Worm (Caenorhabditis elegans) whole organism, L1 larva: ENCODE measurements around the gene C13A10.2.

Source experiments
- aha-1 ChIP-seq: fragments of 150-350 bp; optimal IDR thresholded peaks from 2 replicates; lab custom pipeline; 2014; ENCODE audit warnings: missing biosample characterization, missing genetic modification characterization
- blmp-1 ChIP-seq: fragments of 150-350 bp; optimal IDR thresholded peaks from 2 replicates; lab custom pipeline; 2014; ENCODE audit warnings: missing biosample characterization, missing genetic modification characterization
- ceh-63 ChIP-seq: fragments of 200-800 bp; sonication (Bioruptor generic); optimal IDR thresholded peaks from 2 replicates; lab custom pipeline; 2018; ENCODE audit warnings: mild to moderate bottlenecking, missing genetic modification characterization, missing compliant biosample characterization
- ceh-8 ChIP-seq: fragments of 200-800 bp; sonication (Bioruptor generic); optimal IDR thresholded peaks from 2 replicates; lab custom pipeline; 2018; ENCODE audit warnings: mild to moderate bottlenecking, missing genetic modification characterization, moderate library complexity, missing compliant biosample characterization
- ceh-88 ChIP-seq: fragments of 200-800 bp; sonication (Bioruptor generic); IDR thresholded peaks from 2 replicates; pipeline ENCODE4 v1.3.6; 2022; ENCODE audit warnings: missing genetic modification characterization, missing compliant biosample characterization
- ceh-90 ChIP-seq: sonication (generic microtip); optimal IDR thresholded peaks from 2 replicates; lab custom pipeline; 2016; ENCODE audit warnings: missing genetic modification characterization, missing compliant biosample characterization
- dpl-1 ChIP-seq, 3 experiments: fragments of 150-350 bp in 2 of 3; sonication (generic microtip) in 1 of 3; optimal IDR thresholded peaks; 2 replicates each; lab custom pipeline; 2014 to 2017; ENCODE audit warnings: missing biosample characterization in 3 of 3, missing genetic modification characterization in 3 of 3, missing genetic modification reagents in 3 of 3
- efl-1 ChIP-seq, 4 experiments: fragments of 150-350 bp; optimal IDR thresholded peaks in 3 of 4; peaks in 1 of 4; 1 replicate in 1 of 4; 2 replicates in 3 of 4; lab custom pipeline; 2014; ENCODE audit warnings: missing biosample characterization in 2 of 4, missing genetic modification characterization in 2 of 4, missing genetic modification reagents in 2 of 4
- efl-3 ChIP-seq: fragments of 200-800 bp; sonication (Bioruptor generic); optimal IDR thresholded peaks from 2 replicates; lab custom pipeline; 2018; ENCODE audit warnings: mild to moderate bottlenecking, missing genetic modification characterization, missing compliant biosample characterization
- egl-13 ChIP-seq: sonication (generic microtip); optimal IDR thresholded peaks from 2 replicates; lab custom pipeline; 2016; ENCODE audit warnings: missing genotype, missing genetic modification reagents, missing genetic modification characterization, missing compliant biosample characterization
- egl-27 ChIP-seq, 2 experiments: fragments of 150-350 bp in 1 of 2; sonication (generic microtip); optimal IDR thresholded peaks; 3 replicates each; lab custom pipeline; 2017 to 2018; ENCODE audit warnings: missing biosample characterization in 2 of 2, missing genetic modification characterization in 2 of 2, missing genetic modification reagents in 2 of 2
- elt-2 ChIP-seq: sonication (generic microtip); optimal IDR thresholded peaks from 2 replicates; lab custom pipeline; 2016; ENCODE audit warnings: missing genetic modification characterization, mild to moderate bottlenecking, inconsistent platforms, missing compliant biosample characterization, missing genetic modification reagents
- ets-5 ChIP-seq: fragments of 200-800 bp; sonication (Bioruptor generic); IDR thresholded peaks from 2 replicates; pipeline ENCODE4 v1.3.6; 2022; ENCODE audit warnings: missing genetic modification characterization, missing compliant biosample characterization
- fkh-10 ChIP-seq: sonication (generic microtip); optimal IDR thresholded peaks from 2 replicates; lab custom pipeline; 2017; ENCODE audit warnings: missing biosample characterization, missing genetic modification reagents, missing genetic modification characterization
- fos-1 ChIP-seq: fragments of 150-350 bp; optimal IDR thresholded peaks from 2 replicates; lab custom pipeline; 2014; ENCODE audit warnings: missing biosample characterization, missing genetic modification characterization
- grh-1 ChIP-seq: fragments of 200-800 bp; sonication (Bioruptor generic); IDR thresholded peaks from 2 replicates; pipeline ENCODE4 v1.3.6; 2022; ENCODE audit warnings: missing genetic modification reagents, missing genetic modification characterization, missing compliant biosample characterization
- isw-1 ChIP-seq: fragments of 200-800 bp; sonication (Bioruptor generic); IDR thresholded peaks from 2 replicates; pipeline ENCODE4 v1.3.6; 2022; ENCODE audit warnings: missing genetic modification characterization, missing compliant biosample characterization
- jun-1 ChIP-seq: fragments of 150-350 bp; optimal IDR thresholded peaks from 2 replicates; lab custom pipeline; 2014; ENCODE audit warnings: missing biosample characterization, missing genetic modification reagents, missing genetic modification characterization
- lin-13 ChIP-seq: fragments of 150-350 bp; optimal IDR thresholded peaks from 2 replicates; lab custom pipeline; 2014; ENCODE audit warnings: missing biosample characterization, missing genetic modification reagents, missing genetic modification characterization
- lin-35 ChIP-seq, 2 experiments: fragments of 150-350 bp; optimal IDR thresholded peaks; 2 replicates each; lab custom pipeline; 2014; ENCODE audit warnings: missing biosample characterization in 2 of 2, missing genetic modification characterization in 2 of 2, missing genetic modification reagents in 2 of 2
- lin-39 ChIP-seq: fragments of 150-350 bp; optimal IDR thresholded peaks from 2 replicates; lab custom pipeline; 2014; ENCODE audit warnings: missing biosample characterization, missing genetic modification reagents, missing genetic modification characterization
- lir-3 ChIP-seq: sonication (generic microtip); optimal IDR thresholded peaks from 2 replicates; lab custom pipeline; 2016; ENCODE audit warnings: mild to moderate bottlenecking, missing genetic modification characterization, moderate library complexity, missing compliant biosample characterization; ENCODE audit not compliant: poor library complexity
- lsy-2 ChIP-seq, 2 experiments: fragments of 150-350 bp; optimal IDR thresholded peaks; 2 replicates each; lab custom pipeline; 2014; ENCODE audit warnings: missing biosample characterization in 2 of 2, missing genetic modification characterization in 2 of 2
- mab-9 ChIP-seq: fragments of 200-800 bp; sonication (Bioruptor generic); IDR thresholded peaks from 2 replicates; pipeline ENCODE4 v1.3.6; 2022; ENCODE audit warnings: missing genetic modification reagents, missing genetic modification characterization, missing compliant biosample characterization
- mef-2 ChIP-seq: fragments of 150-350 bp; optimal IDR thresholded peaks from 2 replicates; lab custom pipeline; 2014; ENCODE audit warnings: missing biosample characterization, missing genetic modification characterization
- mep-1 ChIP-seq: fragments of 150-350 bp; optimal IDR thresholded peaks from 2 replicates; lab custom pipeline; 2014; ENCODE audit warnings: missing biosample characterization, missing genetic modification characterization
- nhr-11 ChIP-seq: fragments of 150-350 bp; optimal IDR thresholded peaks from 2 replicates; lab custom pipeline; 2014; ENCODE audit warnings: missing biosample characterization, missing genetic modification characterization
- nhr-12 ChIP-seq: sonication (generic microtip); optimal IDR thresholded peaks from 2 replicates; lab custom pipeline; 2017; ENCODE audit warnings: missing biosample characterization, missing genetic modification characterization
- nhr-19 ChIP-seq: fragments of 200-800 bp; sonication (Bioruptor generic); conservative IDR thresholded peaks from 2 replicates; pipeline ENCODE4 v1.3.6; 2022; ENCODE audit warnings: missing genetic modification characterization, missing compliant biosample characterization
- nhr-71 ChIP-seq: sonication (generic microtip); optimal IDR thresholded peaks from 2 replicates; lab custom pipeline; 2016; ENCODE audit warnings: mild to moderate bottlenecking, missing genetic modification characterization, moderate library complexity, missing compliant biosample characterization
- nhr-76 ChIP-seq: sonication (generic microtip); optimal IDR thresholded peaks from 2 replicates; lab custom pipeline; 2017; ENCODE audit warnings: missing biosample characterization, missing genetic modification characterization
- nhr-77 ChIP-seq: fragments of 150-350 bp; optimal IDR thresholded peaks from 2 replicates; lab custom pipeline; 2014; ENCODE audit warnings: missing biosample characterization, missing genetic modification characterization
- nhr-84 ChIP-seq: sonication (generic microtip); optimal IDR thresholded peaks from 2 replicates; lab custom pipeline; 2017; ENCODE audit warnings: missing biosample characterization, missing genetic modification characterization
- nhr-90 ChIP-seq: sonication (generic microtip); optimal IDR thresholded peaks from 2 replicates; lab custom pipeline; 2016; ENCODE audit warnings: mild to moderate bottlenecking, missing genetic modification characterization, missing compliant biosample characterization; ENCODE audit not compliant: poor library complexity
- pag-3 ChIP-seq: sonication (generic microtip); optimal IDR thresholded peaks from 2 replicates; lab custom pipeline; 2017; ENCODE audit warnings: missing genetic modification characterization, mild to moderate bottlenecking, missing compliant biosample characterization, antibody characterized with exemption, borderline replicate concordance; ENCODE audit not compliant: insufficient read depth
- pax-3 ChIP-seq: fragments of 200-800 bp; sonication (Bioruptor generic); optimal IDR thresholded peaks from 2 replicates; lab custom pipeline; 2018; ENCODE audit warnings: mild to moderate bottlenecking, missing genetic modification characterization, moderate library complexity, missing compliant biosample characterization
- pqm-1 ChIP-seq: sonication (generic microtip); optimal IDR thresholded peaks from 3 replicates; lab custom pipeline; 2017; ENCODE audit warnings: missing biosample characterization, missing genetic modification characterization
- rnt-1 ChIP-seq: sonication (generic microtip); optimal IDR thresholded peaks from 2 replicates; lab custom pipeline; 2016; ENCODE audit warnings: mild to moderate bottlenecking, missing genetic modification characterization, moderate library complexity, missing compliant biosample characterization
- swsn-7 ChIP-seq: sonication (generic microtip); optimal IDR thresholded peaks from 2 replicates; lab custom pipeline; 2016; ENCODE audit warnings: missing genetic modification characterization, missing compliant biosample characterization
- tlp-1 ChIP-seq: fragments of 150-350 bp; optimal IDR thresholded peaks from 2 replicates; lab custom pipeline; 2014; ENCODE audit warnings: missing biosample characterization, missing genetic modification characterization
- unc-86 ChIP-seq: sonication (generic microtip); optimal IDR thresholded peaks from 2 replicates; lab custom pipeline; 2016; ENCODE audit warnings: missing genetic modification characterization, missing compliant biosample characterization
- vab-15 ChIP-seq: sonication (generic microtip); optimal IDR thresholded peaks from 2 replicates; lab custom pipeline; 2017; ENCODE audit warnings: missing genotype, mild to moderate bottlenecking, missing genetic modification characterization, missing compliant biosample characterization
- zag-1 ChIP-seq: fragments of 150-350 bp; optimal IDR thresholded peaks from 2 replicates; lab custom pipeline; 2014; ENCODE audit warnings: missing biosample characterization, missing genetic modification characterization
- ztf-11 ChIP-seq, 2 experiments: sonication (generic microtip); optimal IDR thresholded peaks; 2 replicates each; lab custom pipeline; 2016 to 2017; ENCODE audit warnings: missing genetic modification characterization in 2 of 2, missing biosample characterization in 1 of 2, missing compliant biosample characterization in 1 of 2
- ztf-4 ChIP-seq: fragments of 150-350 bp; optimal IDR thresholded peaks from 2 replicates; lab custom pipeline; 2014; ENCODE audit warnings: missing biosample characterization, missing genetic modification characterization

Gene C13A10.2

ce11 chrII:1322283-1323173 is 35.3 kb downstream of the C13A10.2 start:
- TF ChIP-seq lin-35 (GFP tag; optimal IDR thresholded peaks at IDR 0.05; lab: Kevin White, UChicago) (no peak), mep-1 (tag; lab: Kevin White, UChicago) (no peak), ceh-63 (GFP tag; lab: Kevin White, UChicago) (no peak), lir-3 (tag; lab: Kevin White, UChicago) (no peak), nhr-12 (no peak), tlp-1 (tag; lab: Kevin White, UChicago) (no peak), fos-1 (tag; lab: Kevin White, UChicago) (no peak), swsn-7 (tag; lab: Kevin White, UChicago) (no peak), zag-1 (tag; lab: Kevin White, UChicago) (no peak), rnt-1 (tag; lab: Kevin White, UChicago) (no peak), pqm-1 (tag; lab: Kevin White, UChicago) (no peak), lin-39 (tag; lab: Kevin White, UChicago) (no peak), ztf-4 (tag; lab: Kevin White, UChicago) (no peak), fkh-10 (GFP tag; lab: Kevin White, UChicago) (no peak), ceh-88 (no peak)

- no peak for TF ChIP-seq lin-13 (GFP tag; lab: Kevin White, UChicago)
- no peak for TF ChIP-seq pag-3
- peak; percentile 30; the same call in 1 of the 2 replicates for TF ChIP-seq mab-9
- TF ChIP-seq jun-1 = no peak
- no peak for TF ChIP-seq dpl-1 (GFP tag; optimal IDR thresholded peaks at IDR 0.05; lab: Kevin White, UChicago)
- no peak for TF ChIP-seq nhr-19
- TF ChIP-seq efl-1 (optimal IDR thresholded peaks at IDR 0.05; lab: Kevin White, UChicago) = no peak
- peak in 1 of 2 experiments; percentile 87 for TF ChIP-seq efl-1 (GFP tag; optimal IDR thresholded peaks at IDR 0.05 in 1 of 2; lab: Kevin White, UChicago)
- no peak for TF ChIP-seq pax-3
These were observed 36.6 kb downstream of the C13A10.2 start, which contains the start of gene vig-1 for ce11 chrII:1320987-1321807. vig-1 (plus strand) TSS chrII:1321037.

- TF ChIP-seq isw-1 = peak; percentile 94
- peak; percentile 93 for TF ChIP-seq jun-1
- TF ChIP-seq lsy-2 (tag; optimal IDR thresholded peaks at IDR 0.05; lab: Kevin White, UChicago) = peak; percentile 95 to 97
- no peak for TF ChIP-seq egl-27 (tag; optimal IDR thresholded peaks at IDR 0.05; lab: Kevin White, UChicago)
- TF ChIP-seq vab-15 (tag; lab: Kevin White, UChicago) = peak; percentile 91
- peak; percentile 68 for TF ChIP-seq mef-2 (tag; lab: Kevin White, UChicago)
- TF ChIP-seq unc-86 (tag; lab: Kevin White, UChicago) = peak; percentile 93
- peak; percentile 67 for TF ChIP-seq efl-3 (GFP tag; lab: Kevin White, UChicago)
- TF ChIP-seq aha-1 (tag; lab: Kevin White, UChicago) = peak; percentile 80
- TF ChIP-seq ceh-90 (tag; lab: Kevin White, UChicago) = no peak
- TF ChIP-seq ztf-11 (tag; optimal IDR thresholded peaks at IDR 0.05; lab: Kevin White, UChicago) = peak; percentile 23 to 90
- TF ChIP-seq nhr-76 (tag; lab: Kevin White, UChicago) = no peak
- peak; percentile 98 for TF ChIP-seq lin-13 (GFP tag; lab: Kevin White, UChicago)
- TF ChIP-seq nhr-11 (tag; lab: Kevin White, UChicago) = peak; percentile 79
- TF ChIP-seq elt-2 = peak; percentile 91
- TF ChIP-seq ets-5 = no peak
- peak; percentile 97 for TF ChIP-seq nhr-90
- TF ChIP-seq grh-1 (GFP tag; lab: Robert Waterston, UW) = peak; percentile 97
- peak; percentile 68 for TF ChIP-seq pqm-1 (tag; lab: Kevin White, UChicago)
- TF ChIP-seq ceh-63 (GFP tag; lab: Kevin White, UChicago) = no peak
- peak; percentile 98 for TF ChIP-seq nhr-71 (tag; lab: Kevin White, UChicago)
- TF ChIP-seq egl-13 = peak; percentile 82
- peak; percentile 95 for TF ChIP-seq nhr-77 (tag; lab: Kevin White, UChicago)
- TF ChIP-seq fkh-10 (GFP tag; lab: Kevin White, UChicago) = peak; percentile 84
- peak; percentile 88 for TF ChIP-seq blmp-1
- TF ChIP-seq nhr-84 (tag; lab: Kevin White, UChicago) = peak; percentile 72
- TF ChIP-seq ceh-8 (GFP tag; lab: Kevin White, UChicago) = peak; percentile 86
These were observed 37.4 kb downstream of the C13A10.2 start for ce11 chrII:1320412-1320811.
